Fruit fly (Drosophila melanogaster): ENCODE data around the gene Noc1.

Noc1 gene

DNA sequence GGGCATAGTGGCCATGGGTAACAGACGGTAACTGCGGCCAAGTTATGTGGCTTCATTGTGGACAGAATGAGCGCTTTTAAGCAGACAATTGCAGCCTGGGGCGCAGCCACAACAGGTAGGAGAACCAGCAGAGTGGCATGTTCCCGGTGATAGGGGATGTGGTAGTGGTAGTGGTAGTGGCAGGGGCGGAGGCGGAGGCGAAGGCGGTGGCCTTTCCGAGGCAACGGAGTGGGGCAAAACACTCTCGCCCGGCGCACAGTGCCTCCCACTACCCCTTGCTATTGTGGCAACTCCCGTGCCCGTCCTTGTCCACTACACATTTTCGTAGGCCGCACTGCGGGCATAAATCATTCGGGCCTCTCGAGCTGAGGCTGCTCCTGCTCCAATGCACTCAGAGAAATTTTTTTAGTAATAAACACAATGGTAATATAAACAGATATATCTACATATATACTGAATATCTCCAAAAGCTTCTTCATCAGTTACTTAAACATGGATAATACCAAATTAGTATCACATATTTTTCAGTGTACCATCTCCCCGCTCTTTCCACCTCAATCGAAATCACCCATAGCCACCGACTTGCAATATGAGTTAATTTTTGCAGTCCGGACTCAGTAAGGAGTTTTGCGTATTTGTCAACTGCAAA lies 41.1 kb upstream of the Noc1 start (continued):
- TF ChIP-seq Kr (GFP tag; optimal IDR thresholded peaks at IDR 0.05) = no peak
- 0 out of 2 replicates have a peak, but pooled peaks have one; percentile 5 for TF ChIP-seq CG6689 (GFP tag; IDR thresholded peaks at IDR 0.05)
- TF ChIP-seq CG3838 (GFP tag; optimal IDR thresholded peaks at IDR 0.05) = no peak
- no peak for TF ChIP-seq Blimp-1 (GFP tag; optimal IDR thresholded peaks at IDR 0.05)
- TF ChIP-seq CG12769 (tag; optimal IDR thresholded peaks at IDR 0.05) = no peak
- TF ChIP-seq CG10147 (GFP tag; optimal IDR thresholded peaks at IDR 0.05) = no peak
- TF ChIP-seq slbo (GFP tag; IDR thresholded peaks at IDR 0.05) = no peak
- TF ChIP-seq CG12744 (GFP tag; optimal IDR thresholded peaks at IDR 0.05) = no peak
- TF ChIP-seq corto (GFP tag; optimal IDR thresholded peaks at IDR 0.05) = peak; percentile 37
- TF ChIP-seq Optix (GFP tag; IDR thresholded peaks at IDR 0.05) = no peak
- TF ChIP-seq Stat92E (GFP tag; optimal IDR thresholded peaks at IDR 0.05) = no peak
- no peak for TF ChIP-seq tio (GFP tag; optimal IDR thresholded peaks at IDR 0.05)
- TF ChIP-seq CG16863 (GFP tag; optimal IDR thresholded peaks at IDR 0.05) = no peak
- no peak for TF ChIP-seq Xbp1 (GFP tag; optimal IDR thresholded peaks at IDR 0.05)
- TF ChIP-seq Drgx (GFP tag; IDR thresholded peaks at IDR 0.05) = peak; percentile 76
- no peak for TF ChIP-seq Mrtf (GFP tag; IDR thresholded peaks at IDR 0.05)
- no peak for TF ChIP-seq lbe (GFP tag; optimal IDR thresholded peaks at IDR 0.05)
- no peak for TF ChIP-seq CkIIα-i1 (GFP tag; IDR thresholded peaks at IDR 0.05)
- TF ChIP-seq CG12391 (tag; optimal IDR thresholded peaks at IDR 0.05) = no peak
- TF ChIP-seq CG17912 (GFP tag; optimal IDR thresholded peaks at IDR 0.05) = no peak
- no peak for TF ChIP-seq Usf (GFP tag; optimal IDR thresholded peaks at IDR 0.05)
- no peak for TF ChIP-seq ERR (GFP tag; optimal IDR thresholded peaks at IDR 0.05)

DNA sequence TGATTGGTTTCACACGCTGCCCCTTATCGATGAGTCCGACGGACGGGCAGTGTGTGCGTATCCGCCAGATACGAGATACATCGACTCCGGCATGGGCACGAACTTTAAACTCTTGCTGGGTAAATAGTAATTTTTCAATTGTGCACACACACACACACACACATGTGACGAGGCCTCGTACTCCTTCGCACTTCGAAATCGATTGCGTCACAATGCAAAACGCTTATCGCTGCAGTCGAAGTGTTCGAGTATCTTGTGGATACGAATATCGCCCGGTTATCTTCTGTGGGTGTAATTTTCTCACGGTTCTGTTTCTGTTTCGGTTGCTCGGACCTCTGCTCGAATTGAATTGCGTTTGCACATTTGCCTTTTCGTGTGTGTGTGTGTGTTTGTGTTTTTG lies 39.5 kb upstream of the Noc1 start:
- TF ChIP-seq Pdp1 (GFP tag; optimal IDR thresholded peaks at IDR 0.05) (peak in 1 of 2 experiments; percentile 72), tll (GFP tag; optimal IDR thresholded peaks at IDR 0.05) (peak in 1 of 2 experiments; percentile 79), CG15479 (GFP tag; optimal IDR thresholded peaks at IDR 0.05) (peak; percentile 90), sob (GFP tag; IDR thresholded peaks at IDR 0.05) (no peak), CG4617 (GFP tag; optimal IDR thresholded peaks at IDR 0.05; ENCODE audit: borderline replicate concordance) (no peak), cg (GFP tag; optimal IDR thresholded peaks at IDR 0.05) (peak; percentile 33), stwl (tag; optimal IDR thresholded peaks at IDR 0.05) (no peak), CG17385 (GFP tag; optimal IDR thresholded peaks at IDR 0.05) (no peak), CG3065 (GFP tag; optimal IDR thresholded peaks at IDR 0.05) (no peak)

DNA sequence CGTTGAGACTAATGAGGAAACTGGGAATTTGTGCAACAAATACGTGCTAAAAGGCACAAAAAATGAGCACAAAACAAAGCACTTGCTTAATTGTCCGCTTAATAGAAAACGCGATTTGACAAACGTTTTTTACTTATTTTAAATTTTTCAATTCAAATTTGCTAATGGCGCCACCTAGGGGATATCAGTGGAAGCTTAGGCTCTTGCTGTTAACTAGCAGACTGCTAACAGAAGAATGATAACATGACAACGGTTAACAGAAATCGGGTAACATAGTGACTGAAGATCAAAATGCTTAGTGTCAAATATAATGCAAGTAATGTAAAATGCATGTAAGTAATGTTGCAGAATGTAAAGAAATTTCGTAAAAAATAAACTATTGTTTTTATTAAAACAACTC lies 33.4 kb upstream of the Noc1 start:
- TF ChIP-seq otp (GFP tag; IDR thresholded peaks at IDR 0.05) = no peak
- TF ChIP-seq amos (GFP tag; IDR thresholded peaks at IDR 0.05; ENCODE audit: partially characterized antibody) = peak; percentile 36; the same call in 1 of the 2 replicates
- TF ChIP-seq Scr (GFP tag; IDR thresholded peaks at IDR 0.05; ENCODE audit: partially characterized antibody) = 0 out of 2 replicates have a peak, but pooled peaks have one; percentile 7
- peak; percentile 93 for TF ChIP-seq CTCF (GFP tag; optimal IDR thresholded peaks at IDR 0.05)
- peak; percentile 12 for TF ChIP-seq stwl (tag; optimal IDR thresholded peaks at IDR 0.05)
- TF ChIP-seq pita (GFP tag; optimal IDR thresholded peaks at IDR 0.05) = peak; percentile 9
